Fruit fly (Drosophila melanogaster) whole organism: Measurements from ENCODE around the gene CG18417.

Experiments
- CG8478 ChIP-seq: fragments of >200 bp; optimal IDR thresholded peaks from 2 replicates; lab custom pipeline; 2018; ENCODE audit warnings: inconsistent platforms
- Dll ChIP-seq: fragments of >200 bp; optimal IDR thresholded peaks from 2 replicates; lab custom pipeline; 2017
- EcR ChIP-seq, 2 experiments: fragments of >200 bp; optimal IDR thresholded peaks; 2 replicates each; lab custom pipeline; 2017; ENCODE audit warnings: missing biosample characterization in 2 of 2, missing genetic modification characterization in 2 of 2, missing genetic modification reagents in 2 of 2
- pan ChIP-seq: fragments of >200 bp; optimal IDR thresholded peaks from 2 replicates; lab custom pipeline; 2017
- psq ChIP-seq: fragments of >200 bp; optimal IDR thresholded peaks from 2 replicates; lab custom pipeline; 2017
- usp ChIP-seq: fragments of >200 bp; optimal IDR thresholded peaks from 2 replicates; lab custom pipeline; 2017; ENCODE audit warnings: missing biosample characterization, missing genetic modification characterization, mixed read lengths

- TF ChIP-seq usp: no peak
- no peak for TF ChIP-seq Dll
- TF ChIP-seq pan (lab: Kevin White, UChicago): no peak
- TF ChIP-seq CG8478 (lab: Kevin White, UChicago): no peak
- TF ChIP-seq psq: no peak
- TF ChIP-seq EcR (GFP tag; optimal IDR thresholded peaks at IDR 0.05; lab: Kevin White, UChicago): no peak
Measured at dm6 chr3L:7360324-7360852, 39.5 kb upstream of the CG18417 start, which contains the start of gene Sec63.
